Fruit fly (Drosophila melanogaster): ENCODE measurements around the gene GATAe.

Gene GATAe

dm6 chr3R:16033727-16034126, 24.8 kb downstream of the GATAe start:
- TF ChIP-seq dmrt11E (tag; optimal IDR thresholded peaks at IDR 0.05) (peak; percentile 60), fd3F (GFP tag; optimal IDR thresholded peaks at IDR 0.05) (no peak), CG10267 (tag; optimal IDR thresholded peaks at IDR 0.05) (peak; percentile 33), Hr39 (optimal IDR thresholded peaks at IDR 0.05) (no peak), Adf1 (GFP tag; IDR thresholded peaks at IDR 0.05) (no peak), CG3065 (GFP tag; optimal IDR thresholded peaks at IDR 0.05) (no peak), gem (tag; optimal IDR thresholded peaks at IDR 0.05) (peak; percentile 33), CG9727 (GFP tag; optimal IDR thresholded peaks at IDR 0.05) (peak; percentile 52), Xrp1 (GFP tag; IDR thresholded peaks at IDR 0.05) (peak; percentile 25; the same call in 1 of the 2 replicates), CG17829 (tag; optimal IDR thresholded peaks at IDR 0.05) (peak; percentile 43), CG4617 (GFP tag; optimal IDR thresholded peaks at IDR 0.05; ENCODE audit: borderline replicate concordance) (no peak), sens (GFP tag) (peak; percentile 32), Dip2 (GFP tag; IDR thresholded peaks at IDR 0.05) (no peak), CG18262 (tag; optimal IDR thresholded peaks at IDR 0.05) (peak; percentile 43), CG15696 (tag; optimal IDR thresholded peaks at IDR 0.05) (peak; percentile 74), CG2712 (tag; optimal IDR thresholded peaks at IDR 0.05) (peak; percentile 55), lola (GFP tag; optimal IDR thresholded peaks at IDR 0.05) (peak in 1 of 3 experiments; percentile 45), zen (tag; optimal IDR thresholded peaks at IDR 0.05) (peak; percentile 61), CG14710 (tag; optimal IDR thresholded peaks at IDR 0.05) (peak; percentile 26), CG10979 (tag; optimal IDR thresholded peaks at IDR 0.05) (peak; percentile 42), CG8924 (tag; optimal IDR thresholded peaks at IDR 0.05) (peak; percentile 29), zf30C (GFP tag; optimal IDR thresholded peaks at IDR 0.05) (peak; percentile 86), prd (optimal IDR thresholded peaks at IDR 0.05) (no peak), prd (GFP tag; IDR thresholded peaks at IDR 0.05) (peak; percentile 41; the same call in 2 of the 3 replicates), CG4404 (GFP tag; IDR thresholded peaks at IDR 0.05) (peak; percentile 42), fd102C (GFP tag; optimal IDR thresholded peaks at IDR 0.05) (peak; percentile 54), NFAT (GFP tag; IDR thresholded peaks at IDR 0.05) (no peak)

dm6 chr3R:16034186-16034585, 25.3 kb downstream of the GATAe start:
- TF ChIP-seq CG3995 (GFP tag; optimal IDR thresholded peaks at IDR 0.05), result no peak
- TF ChIP-seq ems (GFP tag; optimal IDR thresholded peaks at IDR 0.05), result no peak
- TF ChIP-seq crp (GFP tag; optimal IDR thresholded peaks at IDR 0.05), result no peak
- no peak for TF ChIP-seq chif (GFP tag; optimal IDR thresholded peaks at IDR 0.05)
- no peak for TF ChIP-seq gcm2 (GFP tag; optimal IDR thresholded peaks at IDR 0.05)
- TF ChIP-seq CG30431 (GFP tag; optimal IDR thresholded peaks at IDR 0.05), result no peak
- TF ChIP-seq wor (GFP tag; IDR thresholded peaks at IDR 0.05), result 0 out of 2 replicates have a peak, but pooled peaks have one; percentile 15
- TF ChIP-seq CG17802 (tag; optimal IDR thresholded peaks at IDR 0.05), result no peak
- no peak for TF ChIP-seq Jarid2 (GFP tag; optimal IDR thresholded peaks at IDR 0.05)
- no peak for TF ChIP-seq H15 (GFP tag; IDR thresholded peaks at IDR 0.05)
- TF ChIP-seq Lpt (GFP tag; optimal IDR thresholded peaks at IDR 0.05), result no peak
- 0 out of 2 replicates have a peak, but pooled peaks have one; percentile 28 for TF ChIP-seq gt (GFP tag; IDR thresholded peaks at IDR 0.05)
- TF ChIP-seq cad (GFP tag; optimal IDR thresholded peaks at IDR 0.05), result peak; percentile 57
- 0 out of 2 replicates have a peak, but pooled peaks have one; percentile 6 for TF ChIP-seq CG10321 (GFP tag; IDR thresholded peaks at IDR 0.05)
- TF ChIP-seq CG2712 (tag; optimal IDR thresholded peaks at IDR 0.05), result no peak
- no peak for TF ChIP-seq CG7271 (tag; optimal IDR thresholded peaks at IDR 0.05)
- no peak for TF ChIP-seq CG17912 (GFP tag; optimal IDR thresholded peaks at IDR 0.05)
- TF ChIP-seq Med (GFP tag), result peak; percentile 12
- no peak for TF ChIP-seq sens-2 (GFP tag; IDR thresholded peaks at IDR 0.05)
- no peak for TF ChIP-seq CG9817 (tag; optimal IDR thresholded peaks at IDR 0.05)
- TF ChIP-seq CG8388 (GFP tag; optimal IDR thresholded peaks at IDR 0.05), result no peak
- no peak for TF ChIP-seq zen2 (GFP tag; IDR thresholded peaks at IDR 0.05; ENCODE audit: partially characterized antibody)
- no peak for TF ChIP-seq Hr78 (GFP tag; optimal IDR thresholded peaks at IDR 0.05)
- no peak for TF ChIP-seq CG4424 (GFP tag; optimal IDR thresholded peaks at IDR 0.05)
- TF ChIP-seq CG10959 (GFP tag; IDR thresholded peaks at IDR 0.05), result no peak
- TF ChIP-seq CG14014 (GFP tag; IDR thresholded peaks at IDR 0.05), result no peak

Measured in whole organism, embryonic.